Fruit fly (Drosophila melanogaster): ENCODE results near the gene Uxt.

The Uxt gene

DNA sequence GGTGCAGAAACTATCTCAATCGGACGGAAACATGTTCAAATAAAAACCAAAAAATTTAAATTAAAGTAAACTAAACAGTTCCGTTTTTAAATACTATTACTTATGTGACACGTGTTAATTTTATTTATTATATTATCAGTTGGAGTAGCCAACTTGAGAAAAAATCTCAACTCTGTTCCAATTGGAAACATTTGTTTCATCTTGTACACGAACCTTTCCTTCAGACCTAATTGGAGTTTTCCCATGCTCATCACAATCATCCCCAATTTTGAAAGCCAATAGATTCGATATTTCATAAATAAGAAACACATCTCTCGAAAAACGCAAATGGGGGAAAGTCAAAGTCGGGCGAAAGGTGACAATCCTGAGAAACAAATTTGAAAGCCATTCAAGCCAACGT is 50.4 kb downstream of the Uxt start:
- TF ChIP-seq Hnf4 (GFP tag; optimal IDR thresholded peaks at IDR 0.05) (no peak), Jra (GFP tag; optimal IDR thresholded peaks at IDR 0.05) (no peak), sv (GFP tag; optimal IDR thresholded peaks at IDR 0.05) (no peak), sage (GFP tag; optimal IDR thresholded peaks at IDR 0.05) (no peak), ey (GFP tag; optimal IDR thresholded peaks at IDR 0.05) (no peak), HLH106 (tag; optimal IDR thresholded peaks at IDR 0.05) (no peak), OdsH (GFP tag; optimal IDR thresholded peaks at IDR 0.05) (no peak), Hr83 (GFP tag; optimal IDR thresholded peaks at IDR 0.05; ENCODE audit: poor library complexity, severe bottlenecking) (no peak), Dif (GFP tag; optimal IDR thresholded peaks at IDR 0.05; ENCODE audit: partially characterized antibody) (no peak), CG9705 (GFP tag; optimal IDR thresholded peaks at IDR 0.05) (no peak), jim (GFP tag; optimal IDR thresholded peaks at IDR 0.05) (no peak), pan (optimal IDR thresholded peaks at IDR 0.05) (no peak), Mio (GFP tag; optimal IDR thresholded peaks at IDR 0.05) (no peak), usp (GFP tag; optimal IDR thresholded peaks at IDR 0.05) (no peak), br (GFP tag; optimal IDR thresholded peaks at IDR 0.05) (no peak), Dfd (GFP tag; optimal IDR thresholded peaks at IDR 0.05) (no peak), psq (GFP tag; optimal IDR thresholded peaks at IDR 0.05) (no peak), N (GFP tag; optimal IDR thresholded peaks at IDR 0.05) (no peak)

All from whole organism, wandering third instar larva.